Fruit fly (Drosophila melanogaster) whole organism, embryonic: ENCODE results near the gene CG17738.
A peak's percentile ranks its signal among the peaks of the same experiment; 100 is the strongest.

Experiments
- Adf1 ChIP-seq: fragments of 200-800 bp; sonication (Bioruptor generic); IDR thresholded peaks from 2 replicates; pipeline ENCODE4 v1.3.6; 2022; ENCODE audit warnings: missing biosample characterization, missing genetic modification characterization
- B-H1 ChIP-seq: fragments of 200-800 bp; sonication (Bioruptor generic); IDR thresholded peaks from 3 replicates; pipeline ENCODE4 v1.3.6; 2022; ENCODE audit warnings: missing biosample characterization, missing genetic modification characterization
- C15 ChIP-seq: fragments of 200-800 bp; sonication (Bioruptor generic); IDR thresholded peaks from 3 replicates; pipeline ENCODE4 v1.3.6; 2022; ENCODE audit warnings: missing biosample characterization, missing genetic modification characterization
- CG10321 ChIP-seq: fragments of 200-800 bp; sonication (Bioruptor generic); IDR thresholded peaks from 2 replicates; pipeline ENCODE4 v1.3.6; 2022; ENCODE audit warnings: missing biosample characterization, missing genetic modification characterization
- CG10543 ChIP-seq: fragments of 200-800 bp; sonication (Bioruptor generic); optimal IDR thresholded peaks from 3 replicates; lab custom pipeline; 2017; ENCODE audit warnings: missing biosample characterization, mild to moderate bottlenecking, missing genetic modification characterization, moderate library complexity
- CG14860 ChIP-seq: fragments of 200-800 bp; sonication (Bioruptor generic); IDR thresholded peaks from 3 replicates; pipeline ENCODE4 v1.3.6; 2022; ENCODE audit warnings: missing biosample characterization, missing genetic modification characterization; ENCODE audit not compliant: partially characterized antibody
- CG15269 ChIP-seq: fragments of 200-800 bp; sonication (Bioruptor generic); optimal IDR thresholded peaks from 2 replicates; lab custom pipeline; 2018; ENCODE audit warnings: missing biosample characterization, mild to moderate bottlenecking, missing genetic modification characterization, moderate library complexity
- CG1792 ChIP-seq: fragments of 200-800 bp; sonication (Bioruptor generic); optimal IDR thresholded peaks from 2 replicates; lab custom pipeline; 2016; ENCODE audit warnings: missing biosample characterization, missing genetic modification characterization
- CG2875 ChIP-seq: fragments of 200-800 bp; sonication (Bioruptor generic); optimal IDR thresholded peaks from 2 replicates; lab custom pipeline; 2017; ENCODE audit warnings: missing biosample characterization, mild to moderate bottlenecking, missing genetic modification characterization, missing genetic modification reagents
- CG32532 ChIP-seq: fragments of 200-800 bp; sonication (Bioruptor generic); IDR thresholded peaks from 2 replicates; pipeline ENCODE4 v1.3.6; 2022; ENCODE audit warnings: missing biosample characterization, missing genetic modification characterization
- CG34376 ChIP-seq: fragments of 200-800 bp; sonication (Bioruptor generic); optimal IDR thresholded peaks from 2 replicates; lab custom pipeline; 2018; ENCODE audit warnings: missing biosample characterization, mild to moderate bottlenecking, missing genetic modification characterization
- CG3838 ChIP-seq: fragments of 200-800 bp; sonication (Bioruptor generic); optimal IDR thresholded peaks from 3 replicates; lab custom pipeline; 2016; ENCODE audit warnings: missing biosample characterization, missing genetic modification characterization
- CG6791 ChIP-seq: fragments of 200-800 bp; sonication (Bioruptor generic); IDR thresholded peaks from 3 replicates; pipeline ENCODE4 v1.3.6; 2022; ENCODE audit warnings: missing biosample characterization, missing genetic modification characterization; ENCODE audit not compliant: partially characterized antibody
- CG8089 ChIP-seq: fragments of 200-800 bp; sonication (Bioruptor generic); optimal IDR thresholded peaks from 3 replicates; lab custom pipeline; 2016; ENCODE audit warnings: missing biosample characterization, missing genetic modification characterization
- CG8359 ChIP-seq: fragments of 200-800 bp; sonication (Bioruptor generic); optimal IDR thresholded peaks from 2 replicates; lab custom pipeline; 2017; ENCODE audit warnings: missing biosample characterization, mild to moderate bottlenecking, missing genetic modification characterization, borderline replicate concordance
- Deaf1 ChIP-seq: fragments of 200-800 bp; optimal IDR thresholded peaks from 3 replicates; lab custom pipeline; 2019; ENCODE audit warnings: missing biosample characterization, mild to moderate bottlenecking, missing genetic modification characterization, moderate library complexity
- Drgx ChIP-seq: fragments of 200-800 bp; sonication (Bioruptor generic); IDR thresholded peaks from 2 replicates; pipeline ENCODE4 v1.3.6; 2022; ENCODE audit warnings: missing biosample characterization, missing genetic modification characterization
- ERR ChIP-seq: fragments of 200-800 bp; sonication (Bioruptor generic); optimal IDR thresholded peaks from 2 replicates; lab custom pipeline; 2016; ENCODE audit warnings: missing biosample characterization, missing genetic modification characterization
- Fer3 ChIP-seq: fragments of 200-800 bp; sonication (Bioruptor generic); optimal IDR thresholded peaks from 2 replicates; lab custom pipeline; 2018; ENCODE audit warnings: missing biosample characterization, mild to moderate bottlenecking, missing genetic modification characterization, moderate library complexity
- H2.0 ChIP-seq: fragments of 200-800 bp; sonication (Bioruptor generic); IDR thresholded peaks from 2 replicates; pipeline ENCODE4 v1.3.6; 2022; ENCODE audit warnings: missing biosample characterization, missing genetic modification characterization
- HLH4C ChIP-seq: fragments of 200-800 bp; sonication (Bioruptor generic); IDR thresholded peaks from 3 replicates; pipeline ENCODE4 v1.3.6; 2022; ENCODE audit warnings: missing biosample characterization, missing genetic modification characterization; ENCODE audit not compliant: partially characterized antibody
- HLH54F ChIP-seq: fragments of 200-800 bp; sonication (Bioruptor generic); optimal IDR thresholded peaks from 3 replicates; lab custom pipeline; 2016; ENCODE audit warnings: missing biosample characterization, missing genetic modification characterization
- HmgD ChIP-seq: fragments of 200-800 bp; sonication (Bioruptor generic); optimal IDR thresholded peaks from 3 replicates; lab custom pipeline; 2016; ENCODE audit warnings: missing biosample characterization, missing genetic modification characterization
- Hmx ChIP-seq: fragments of 200-800 bp; sonication (Bioruptor generic); optimal IDR thresholded peaks from 2 replicates; lab custom pipeline; 2016; ENCODE audit warnings: missing biosample characterization, missing genetic modification characterization
- Hsf ChIP-seq: fragments of 200-800 bp; sonication (Bioruptor generic); optimal IDR thresholded peaks from 3 replicates; lab custom pipeline; 2016; ENCODE audit warnings: missing biosample characterization, missing genetic modification characterization
- Jarid2 ChIP-seq: fragments of 200-800 bp; sonication (Bioruptor generic); optimal IDR thresholded peaks from 3 replicates; lab custom pipeline; 2017; ENCODE audit warnings: mild to moderate bottlenecking, missing biosample characterization, missing genetic modification reagents, missing genetic modification characterization
- Max ChIP-seq: fragments of 200-800 bp; sonication (Bioruptor generic); optimal IDR thresholded peaks from 2 replicates; lab custom pipeline; 2016; ENCODE audit warnings: missing biosample characterization, mild to moderate bottlenecking, missing genetic modification characterization
- Mrtf ChIP-seq: fragments of 200-800 bp; sonication (Bioruptor generic); IDR thresholded peaks from 3 replicates; pipeline ENCODE4 v1.3.6; 2022; ENCODE audit warnings: missing biosample characterization, missing genetic modification characterization
- Nf-YC ChIP-seq: fragments of 200-800 bp; optimal IDR thresholded peaks from 3 replicates; lab custom pipeline; 2019; ENCODE audit warnings: missing biosample characterization, mild to moderate bottlenecking, missing genetic modification characterization, moderate library complexity
- aop ChIP-seq: fragments of 200-800 bp; sonication (Bioruptor generic); IDR thresholded peaks from 2 replicates; pipeline ENCODE4 v1.3.6; 2022; ENCODE audit warnings: missing biosample characterization, missing genetic modification characterization
- ato ChIP-seq: fragments of 200-800 bp; sonication (Bioruptor generic); IDR thresholded peaks from 2 replicates; pipeline ENCODE4 v1.3.6; 2022; ENCODE audit warnings: missing biosample characterization, missing genetic modification characterization; ENCODE audit not compliant: partially characterized antibody
- cg ChIP-seq: fragments of 200-800 bp; sonication (Bioruptor generic); optimal IDR thresholded peaks from 3 replicates; lab custom pipeline; 2019; ENCODE audit warnings: missing biosample characterization, mild to moderate bottlenecking, missing genetic modification characterization, moderate library complexity
- crp ChIP-seq, 2 experiments: fragments of 200-800 bp; sonication (Bioruptor generic); optimal IDR thresholded peaks; 2 replicates in 1 of 2; 3 replicates in 1 of 2; lab custom pipeline; 2017; ENCODE audit warnings: missing biosample characterization in 2 of 2, missing genetic modification characterization in 2 of 2, mild to moderate bottlenecking in 1 of 2, moderate library complexity in 1 of 2
- disco-r ChIP-seq: fragments of 200-800 bp; sonication (Bioruptor generic); optimal IDR thresholded peaks from 2 replicates; lab custom pipeline; 2016; ENCODE audit warnings: missing biosample characterization, missing genetic modification characterization
- fd3F ChIP-seq: fragments of 200-800 bp; sonication (Bioruptor generic); optimal IDR thresholded peaks from 2 replicates; lab custom pipeline; 2018; ENCODE audit warnings: missing biosample characterization, mild to moderate bottlenecking, missing genetic modification characterization, moderate library complexity
- fru ChIP-seq: fragments of >200 bp; optimal IDR thresholded peaks from 2 replicates; lab custom pipeline; 2017
- ftz-f1 ChIP-seq: fragments of 200-800 bp; sonication (Bioruptor generic); optimal IDR thresholded peaks from 2 replicates; lab custom pipeline; 2016; ENCODE audit warnings: missing biosample characterization, missing genetic modification characterization
- hbn ChIP-seq: fragments of 200-800 bp; sonication (Bioruptor generic); IDR thresholded peaks from 2 replicates; pipeline ENCODE4 v1.3.6; 2022; ENCODE audit warnings: missing biosample characterization, missing genetic modification characterization; ENCODE audit not compliant: partially characterized antibody
- knrl ChIP-seq: fragments of 200-800 bp; sonication (Bioruptor generic); IDR thresholded peaks from 3 replicates; pipeline ENCODE4 v1.3.6; 2022; ENCODE audit warnings: missing biosample characterization, missing genetic modification characterization; ENCODE audit not compliant: partially characterized antibody
- mirr ChIP-seq: fragments of 200-800 bp; sonication (Bioruptor generic); optimal IDR thresholded peaks from 3 replicates; lab custom pipeline; 2018; ENCODE audit warnings: missing biosample characterization, mild to moderate bottlenecking, missing genetic modification characterization
- nom ChIP-seq: fragments of 200-800 bp; sonication (Bioruptor generic); optimal IDR thresholded peaks from 2 replicates; lab custom pipeline; 2017; ENCODE audit warnings: missing biosample characterization, missing genetic modification characterization, mild to moderate bottlenecking, moderate library complexity, missing genetic modification reagents
- pita ChIP-seq: fragments of 200-800 bp; sonication (Bioruptor generic); optimal IDR thresholded peaks from 2 replicates; lab custom pipeline; 2017; ENCODE audit warnings: missing biosample characterization, mild to moderate bottlenecking, missing genetic modification characterization
- pros ChIP-seq: fragments of 200-800 bp; sonication (Bioruptor generic); optimal IDR thresholded peaks from 3 replicates; lab custom pipeline; 2019; ENCODE audit warnings: missing biosample characterization, mild to moderate bottlenecking, missing genetic modification characterization, moderate library complexity
- rib ChIP-seq: fragments of 200-800 bp; sonication (Bioruptor generic); IDR thresholded peaks from 2 replicates; pipeline ENCODE4 v1.3.6; 2022; ENCODE audit warnings: missing biosample characterization, missing genetic modification characterization
- row ChIP-seq: fragments of 200-800 bp; sonication (Bioruptor generic); IDR thresholded peaks from 3 replicates; pipeline ENCODE4 v1.3.6; 2022; ENCODE audit warnings: missing biosample characterization, missing genetic modification characterization
- sim ChIP-seq: fragments of 200-800 bp; sonication (Bioruptor generic); IDR thresholded peaks from 2 replicates; pipeline ENCODE4 v1.3.6; 2022; ENCODE audit warnings: missing biosample characterization, missing genetic modification characterization
- tin ChIP-seq: fragments of 200-800 bp; sonication (Bioruptor generic); optimal IDR thresholded peaks from 3 replicates; lab custom pipeline; 2016; ENCODE audit warnings: missing biosample characterization, missing genetic modification characterization
- wek ChIP-seq: fragments of 200-800 bp; sonication (Bioruptor generic); optimal IDR thresholded peaks from 3 replicates; lab custom pipeline; 2018; ENCODE audit warnings: missing biosample characterization, mild to moderate bottlenecking, missing genetic modification characterization, moderate library complexity
- zen2 ChIP-seq: fragments of 200-800 bp; sonication (Bioruptor generic); IDR thresholded peaks from 3 replicates; pipeline ENCODE4 v1.3.6; 2022; ENCODE audit warnings: missing biosample characterization, missing genetic modification characterization; ENCODE audit not compliant: partially characterized antibody

The CG17738 gene

dm6 chr3R:12280729-12281342, 10.1 kb downstream of the CG17738 start (continued):
- TF ChIP-seq aop (GFP tag; lab: Robert Waterston, UW) (no peak), Deaf1 (peak; percentile 96), CG34376 (peak; percentile 22), cg (GFP tag; lab: Kevin White, UChicago) (peak; percentile 95), CG1792 (GFP tag; lab: Kevin White, UChicago) (no peak), ato (GFP tag; lab: Robert Waterston, UW) (peak; percentile 65), tin (no peak), H2.0 (GFP tag; lab: Robert Waterston, UW) (no peak), C15 (no peak), Fer3 (tag; lab: Kevin White, UChicago) (no peak), CG10543 (GFP tag; lab: Kevin White, UChicago) (peak; percentile 6), fru (lab: Kevin White, UChicago) (no peak), sim (no peak), HmgD (peak; percentile 37), CG8089 (GFP tag; lab: Kevin White, UChicago) (no peak), Mrtf (GFP tag; lab: Robert Waterston, UW) (no peak), pita (no peak), HLH54F (GFP tag; lab: Kevin White, UChicago) (no peak), row (GFP tag; lab: Robert Waterston, UW) (no peak), CG15269 (no peak), CG32532 (peak; percentile 48; the same call in 1 of the 2 replicates), CG2875 (no peak), Hsf (GFP tag; lab: Kevin White, UChicago) (no peak), zen2 (GFP tag; lab: Robert Waterston, UW) (peak; percentile 46; the same call in 1 of the 3 replicates), Jarid2 (peak; percentile 88), HLH4C (GFP tag; lab: Robert Waterston, UW) (peak; percentile 65; the same call in 2 of the 3 replicates), Adf1 (GFP tag; lab: Robert Waterston, UW) (peak; percentile 48; the same call in 1 of the 2 replicates), crp (GFP tag; optimal IDR thresholded peaks at IDR 0.05; lab: Kevin White, UChicago) (no peak), mirr (GFP tag; lab: Kevin White, UChicago) (peak; percentile 12), fd3F (GFP tag; lab: Kevin White, UChicago) (no peak), knrl (GFP tag; lab: Robert Waterston, UW) (peak; percentile 44; the same call in 2 of the 3 replicates), pros (GFP tag; lab: Kevin White, UChicago) (peak; percentile 1), disco-r (GFP tag; lab: Kevin White, UChicago) (no peak), CG14860 (0 out of 3 replicates have a peak, but pooled peaks have one; percentile 50), Hmx (GFP tag; lab: Kevin White, UChicago) (no peak), ERR (GFP tag; lab: Kevin White, UChicago) (peak; percentile 53), CG3838 (no peak), CG10321 (GFP tag; lab: Robert Waterston, UW) (peak; percentile 96), B-H1 (GFP tag; lab: Robert Waterston, UW) (no peak), Max (GFP tag; lab: Kevin White, UChicago) (no peak), wek (GFP tag; lab: Kevin White, UChicago) (no peak), Drgx (GFP tag; lab: Robert Waterston, UW) (peak; percentile 72), hbn (peak; percentile 44; the same call in 1 of the 2 replicates), CG6791 (GFP tag; lab: Robert Waterston, UW) (peak; percentile 70; the same call in 2 of the 3 replicates), Nf-YC (tag; lab: Kevin White, UChicago) (peak; percentile 98), ftz-f1 (GFP tag; lab: Kevin White, UChicago) (peak; percentile 93), CG8359 (GFP tag; lab: Kevin White, UChicago) (no peak), rib (GFP tag; lab: Robert Waterston, UW) (no peak), nom (peak; percentile 6)
